Fruit fly (Drosophila melanogaster): ENCODE data around the gene Scgbeta.

Gene Scgbeta

DNA sequence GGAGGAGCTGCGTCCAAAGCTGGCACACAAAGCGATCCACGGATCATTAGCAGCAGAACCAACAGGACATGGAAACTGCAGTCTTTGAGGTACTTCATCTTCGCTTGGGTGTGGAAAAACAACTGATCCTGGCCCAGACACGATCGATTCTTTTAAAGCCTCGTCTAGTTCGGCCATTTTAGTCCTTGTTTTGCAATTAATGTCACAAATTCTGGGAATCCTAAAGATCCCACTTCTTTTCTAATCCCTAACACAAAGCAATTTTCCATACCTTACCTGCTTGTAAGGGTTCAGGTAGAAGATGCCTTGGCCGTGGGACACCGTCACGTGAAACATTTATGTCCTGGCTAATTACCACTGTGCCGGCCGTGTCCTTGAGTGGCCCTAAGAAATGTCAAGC is 39.7 kb downstream of the Scgbeta start, which contains the start of gene CG10035:
Gene CG10035 (minus strand): TSS at position 129 of the 400 bp plus-strand sequence.
- TF ChIP-seq CG8478 (optimal IDR thresholded peaks at IDR 0.05), result no peak
- TF ChIP-seq CTCF (optimal IDR thresholded peaks at IDR 0.05), result no peak

- no peak for TF ChIP-seq CTCF (optimal IDR thresholded peaks at IDR 0.05)
- TF ChIP-seq CG8478 (optimal IDR thresholded peaks at IDR 0.05), result no peak
Measured at dm6 chr3R:12381130-12381700, 41.0 kb downstream of the Scgbeta start.

DNA sequence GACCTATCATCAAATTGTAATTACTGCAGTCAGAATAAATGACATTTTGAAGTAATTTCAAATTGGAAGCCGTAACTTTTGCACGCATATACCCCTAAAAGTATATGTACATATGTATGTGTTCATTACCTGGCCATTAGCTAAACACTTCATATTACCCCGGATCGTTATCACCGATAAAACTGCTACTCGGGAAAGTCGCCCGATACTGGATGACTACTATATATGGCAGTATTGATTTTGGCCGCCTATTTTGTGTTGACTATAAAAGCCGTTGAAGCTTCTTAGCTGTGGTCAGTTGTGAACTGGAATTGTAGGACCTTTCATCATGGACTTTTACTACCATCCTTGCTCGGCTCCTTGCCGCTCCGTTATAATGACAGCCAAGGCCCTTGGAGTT is 42.5 kb downstream of the Scgbeta start, which contains the start of gene GstD8:
Gene GstD8 (plus strand): TSS at position 301 of the 400 bp plus-strand sequence.
- no peak for TF ChIP-seq CTCF (optimal IDR thresholded peaks at IDR 0.05)
- no peak for TF ChIP-seq CG8478 (optimal IDR thresholded peaks at IDR 0.05)

DNA sequence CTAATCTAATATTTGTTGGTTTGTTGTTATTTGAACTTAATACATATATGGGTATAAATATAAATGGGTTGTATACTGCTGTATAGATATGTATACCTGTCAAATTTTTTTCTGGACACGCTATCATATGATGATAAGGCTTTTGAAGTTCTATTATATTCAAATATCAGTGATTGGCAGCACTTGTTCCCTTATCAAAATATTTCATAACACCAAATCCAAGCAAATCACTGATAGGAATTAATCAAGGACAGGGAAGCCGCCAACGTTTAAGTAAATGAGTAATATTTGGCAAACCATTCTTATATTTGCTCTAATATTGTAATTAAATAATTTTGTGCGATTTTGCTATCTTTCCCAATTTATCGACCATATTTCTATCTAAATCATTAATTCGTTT is 43.0 kb downstream of the Scgbeta start:
- no peak for TF ChIP-seq CG8478 (optimal IDR thresholded peaks at IDR 0.05)
- TF ChIP-seq CTCF (optimal IDR thresholded peaks at IDR 0.05), result no peak

dm6 chr3R:12378200-12378599 is 44.0 kb downstream of the Scgbeta start, which contains the start of gene GstD7:
TSS of gene GstD7 (plus strand) at chr3R:12378500.
- TF ChIP-seq CTCF (optimal IDR thresholded peaks at IDR 0.05), result no peak
- TF ChIP-seq CG8478 (optimal IDR thresholded peaks at IDR 0.05), result no peak

DNA sequence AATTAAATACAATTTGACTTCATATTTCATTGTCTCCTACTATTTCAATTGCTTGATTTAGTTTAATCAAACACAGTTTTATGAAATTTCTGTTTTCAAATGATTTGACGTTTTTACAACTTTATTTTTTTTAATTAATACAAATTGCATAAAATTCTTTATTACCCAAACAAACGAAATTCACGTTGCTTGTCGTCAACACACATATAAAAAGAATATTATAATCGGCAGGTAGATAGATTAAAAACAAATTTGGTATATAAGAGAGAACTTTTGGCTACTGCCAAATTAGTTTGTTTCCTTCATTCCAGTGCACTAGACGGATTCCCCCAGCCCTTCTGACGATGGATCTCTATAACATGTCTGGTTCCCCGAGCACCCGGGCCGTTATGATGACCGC is 45.4 kb downstream of the Scgbeta start, which contains the start of gene GstD6:
Gene GstD6 (plus strand): TSS at position 301 of the 400 bp plus-strand sequence.
- TF ChIP-seq CTCF (optimal IDR thresholded peaks at IDR 0.05) (no peak), CG8478 (optimal IDR thresholded peaks at IDR 0.05) (no peak)

dm6 chr3R:12375258-12375783 is 46.9 kb downstream of the Scgbeta start, which contains the start of gene GstD5:
TSS of gene GstD5 (plus strand) at chr3R:12375733.
- TF ChIP-seq CTCF (optimal IDR thresholded peaks at IDR 0.05), result no peak
- no peak for TF ChIP-seq CG8478 (optimal IDR thresholded peaks at IDR 0.05)

- TF ChIP-seq CTCF (optimal IDR thresholded peaks at IDR 0.05) (no peak), CG8478 (optimal IDR thresholded peaks at IDR 0.05) (no peak)
Measured at dm6 chr3R:12373800-12374199, 48.4 kb downstream of the Scgbeta start, which contains the start of gene GstD4. TSS of gene GstD4 (plus strand) at chr3R:12374100.

- no peak for TF ChIP-seq CG8478 (optimal IDR thresholded peaks at IDR 0.05)
- no peak for TF ChIP-seq CTCF (optimal IDR thresholded peaks at IDR 0.05)
Measured at dm6 chr3R:12372800-12373199, 49.4 kb downstream of the Scgbeta start, which contains the start of gene GstD3. TSS of gene GstD3 (plus strand) at chr3R:12373068.

- TF ChIP-seq CG8478 (optimal IDR thresholded peaks at IDR 0.05) (no peak), CTCF (optimal IDR thresholded peaks at IDR 0.05) (no peak)
Measured at dm6 chr3R:12371671-12372070, 50.6 kb downstream of the Scgbeta start, which contains the start of gene GstD2. TSS of gene GstD2 (plus strand) at chr3R:12371971.

Measured in S2 (cell line).